Fruit fly (Drosophila melanogaster): Measurements from ENCODE around the gene GILT2.

The GILT2 gene

DNA sequence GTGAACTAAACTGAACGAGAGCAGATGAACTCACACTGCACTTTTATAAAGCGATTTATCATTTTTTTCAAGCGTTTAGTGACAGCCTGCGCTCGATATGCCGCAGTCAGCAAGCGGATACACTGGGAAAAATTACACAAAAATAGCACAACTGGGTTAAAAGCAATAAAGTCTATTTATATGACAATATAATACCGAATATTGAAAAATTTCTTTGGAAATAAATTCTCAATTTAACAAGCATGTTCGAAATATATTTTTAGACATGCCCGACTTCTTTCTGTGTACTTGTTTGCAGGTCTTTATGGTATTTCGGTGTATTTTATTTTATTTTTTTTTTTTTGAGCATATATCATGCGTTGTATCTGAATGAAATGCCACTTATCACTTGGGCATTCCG lies 35.2 kb downstream of the GILT2 start (continued):
- TF ChIP-seq CG7357 (GFP tag; IDR thresholded peaks at IDR 0.05) (no peak), Eip74EF (GFP tag; optimal IDR thresholded peaks at IDR 0.05) (peak in 1 of 2 experiments; percentile 48), CG14014 (GFP tag; IDR thresholded peaks at IDR 0.05) (peak; percentile 63), CG3065 (GFP tag; optimal IDR thresholded peaks at IDR 0.05) (peak; percentile 18), CG34422 (GFP tag; IDR thresholded peaks at IDR 0.05) (peak; percentile 60), CG17359 (tag; optimal IDR thresholded peaks at IDR 0.05) (peak; percentile 70), CG6791 (GFP tag; IDR thresholded peaks at IDR 0.05; ENCODE audit: partially characterized antibody) (no peak), CG4820 (GFP tag; optimal IDR thresholded peaks at IDR 0.05) (peak; percentile 78), CG17385 (GFP tag; optimal IDR thresholded peaks at IDR 0.05) (peak; percentile 58), pum (GFP tag; optimal IDR thresholded peaks at IDR 0.05) (peak; percentile 65), ab (GFP tag; optimal IDR thresholded peaks at IDR 0.05) (peak; percentile 13), CG10462 (GFP tag; optimal IDR thresholded peaks at IDR 0.05) (peak; percentile 50), HmgD (GFP tag; optimal IDR thresholded peaks at IDR 0.05) (no peak), cas (GFP tag; IDR thresholded peaks at IDR 0.05) (no peak), Hey (tag; optimal IDR thresholded peaks at IDR 0.05) (no peak), pfk (GFP tag; optimal IDR thresholded peaks at IDR 0.05) (no peak), CG11696 (GFP tag; IDR thresholded peaks at IDR 0.05) (peak; percentile 47; the same call in 1 of the 2 replicates), ken (GFP tag; IDR thresholded peaks at IDR 0.05) (peak; percentile 75; the same call in 2 of the 3 replicates), CG18262 (tag; optimal IDR thresholded peaks at IDR 0.05) (peak; percentile 35), Ssrp (tag; optimal IDR thresholded peaks at IDR 0.05) (peak; percentile 71), ash1 (GFP tag; optimal IDR thresholded peaks at IDR 0.05) (no peak), CG10274 (GFP tag; optimal IDR thresholded peaks at IDR 0.05) (no peak), CG5180 (GFP tag; optimal IDR thresholded peaks at IDR 0.05) (no peak), Ets65A (GFP tag) (peak; percentile 94), Xbp1 (GFP tag; optimal IDR thresholded peaks at IDR 0.05) (peak; percentile 78), dmrt99B (tag; optimal IDR thresholded peaks at IDR 0.05) (peak; percentile 81), Sry-δ (GFP tag; optimal IDR thresholded peaks at IDR 0.05) (peak; percentile 21), pzg (GFP tag; optimal IDR thresholded peaks at IDR 0.05) (no peak), CG14441 (GFP tag; IDR thresholded peaks at IDR 0.05) (peak; percentile 72), Doc3 (GFP tag; IDR thresholded peaks at IDR 0.05; ENCODE audit: partially characterized antibody) (no peak), Lim3 (GFP tag; IDR thresholded peaks at IDR 0.05) (peak; percentile 57), CG2678 (tag; optimal IDR thresholded peaks at IDR 0.05) (peak; percentile 50), maf-S (GFP tag; optimal IDR thresholded peaks at IDR 0.05) (peak; percentile 45), CG10431 (GFP tag; optimal IDR thresholded peaks at IDR 0.05) (no peak), dati (GFP tag; IDR thresholded peaks at IDR 0.05) (no peak), CG7372 (GFP tag; IDR thresholded peaks at IDR 0.05) (no peak), fru (optimal IDR thresholded peaks at IDR 0.05) (no peak), Dip3 (GFP tag; optimal IDR thresholded peaks at IDR 0.05) (no peak), CG1603 (tag; optimal IDR thresholded peaks at IDR 0.05) (peak; percentile 82), CG4707 (GFP tag; optimal IDR thresholded peaks at IDR 0.05) (peak; percentile 31), nerfin-2 (GFP tag; IDR thresholded peaks at IDR 0.05; ENCODE audit: partially characterized antibody) (no peak), CG18476 (GFP tag; optimal IDR thresholded peaks at IDR 0.05) (peak; percentile 34), dan (GFP tag; IDR thresholded peaks at IDR 0.05) (no peak), slp2 (GFP tag; optimal IDR thresholded peaks at IDR 0.05) (peak; percentile 44), CG4424 (GFP tag; optimal IDR thresholded peaks at IDR 0.05) (peak; percentile 39), HLH3B (GFP tag; IDR thresholded peaks at IDR 0.05) (peak; percentile 9; the same call in 1 of the 2 replicates), amos (GFP tag; IDR thresholded peaks at IDR 0.05; ENCODE audit: partially characterized antibody) (no peak), onecut (GFP tag; IDR thresholded peaks at IDR 0.05) (0 out of 2 replicates have a peak, but pooled peaks have one; percentile 38), Nf-YA (GFP tag; IDR thresholded peaks at IDR 0.05) (peak; percentile 36; the same call in 1 of the 2 replicates), slbo (GFP tag; IDR thresholded peaks at IDR 0.05) (peak; percentile 65), CG9797 (GFP tag; optimal IDR thresholded peaks at IDR 0.05) (no peak)
